Fruit fly (Drosophila melanogaster) whole organism, embryonic: ENCODE results near the gene DIP-kappa.
A peak's percentile ranks its signal among the peaks of the same experiment; 100 is the strongest.

Source experiments
- CG10321 ChIP-seq: fragments of 200-800 bp; sonication (Bioruptor generic); IDR thresholded peaks from 2 replicates; pipeline ENCODE4 v1.3.6; 2022; ENCODE audit warnings: missing biosample characterization, missing genetic modification characterization
- CG1602 ChIP-seq: fragments of 200-800 bp; sonication (Bioruptor generic); optimal IDR thresholded peaks from 3 replicates; lab custom pipeline; 2016; ENCODE audit warnings: missing biosample characterization, missing genetic modification characterization
- CG18262 ChIP-seq: fragments of 200-800 bp; optimal IDR thresholded peaks from 3 replicates; lab custom pipeline; 2019; ENCODE audit warnings: missing biosample characterization, mild to moderate bottlenecking, missing genetic modification characterization, moderate library complexity
- CG18764 ChIP-seq: fragments of 200-800 bp; sonication (Bioruptor generic); optimal IDR thresholded peaks from 3 replicates; lab custom pipeline; 2016; ENCODE audit warnings: missing biosample characterization, missing genetic modification characterization
- CG3281 ChIP-seq: fragments of 200-800 bp; sonication (Bioruptor generic); optimal IDR thresholded peaks from 3 replicates; lab custom pipeline; 2017; ENCODE audit warnings: missing biosample characterization, mild to moderate bottlenecking, missing genetic modification characterization
- CG4328 ChIP-seq: fragments of 200-800 bp; sonication (Bioruptor generic); optimal IDR thresholded peaks from 3 replicates; lab custom pipeline; 2017; ENCODE audit warnings: missing biosample characterization, missing genetic modification reagents, missing genetic modification characterization
- CG5180 ChIP-seq: fragments of 200-800 bp; sonication (Bioruptor generic); optimal IDR thresholded peaks from 3 replicates; lab custom pipeline; 2017; ENCODE audit warnings: missing biosample characterization, missing genetic modification characterization, mild to moderate bottlenecking, moderate library complexity, missing genetic modification reagents
- CG6175 ChIP-seq: fragments of 200-800 bp; sonication (Bioruptor generic); IDR thresholded peaks from 3 replicates; pipeline ENCODE4 v1.3.6; 2022; ENCODE audit warnings: missing biosample characterization, missing genetic modification characterization
- CG7928 ChIP-seq: fragments of 200-800 bp; sonication (Bioruptor generic); optimal IDR thresholded peaks from 2 replicates; lab custom pipeline; 2017; ENCODE audit warnings: missing biosample characterization, mild to moderate bottlenecking, missing genetic modification characterization
- CG8281 ChIP-seq: fragments of 200-800 bp; sonication (Bioruptor generic); optimal IDR thresholded peaks from 2 replicates; lab custom pipeline; 2018; ENCODE audit warnings: missing biosample characterization, mild to moderate bottlenecking, missing genetic modification characterization, moderate library complexity
- CG9817 ChIP-seq: fragments of 200-800 bp; sonication (Bioruptor generic); optimal IDR thresholded peaks from 2 replicates; lab custom pipeline; 2018; ENCODE audit warnings: missing biosample characterization, mild to moderate bottlenecking, missing genetic modification characterization, moderate library complexity
- D ChIP-seq, 2 experiments: fragments of 200-800 bp in 1 of 2; fragments of >200 bp in 1 of 2; sonication (Bioruptor generic) in 1 of 2; optimal IDR thresholded peaks; 2 replicates in 1 of 2; 3 replicates in 1 of 2; lab custom pipeline; 2017; ENCODE audit warnings: mild to moderate bottlenecking in 1 of 2, missing biosample characterization in 1 of 2, missing genetic modification characterization in 1 of 2, missing genetic modification reagents in 1 of 2
- Dad ChIP-seq: fragments of 200-800 bp; sonication (Bioruptor generic); optimal IDR thresholded peaks from 3 replicates; lab custom pipeline; 2016; ENCODE audit warnings: missing biosample characterization, missing genetic modification characterization
- Ets65A ChIP-seq: fragments of 200-800 bp; sonication (Bioruptor generic); peaks from one replicate; lab custom pipeline; 2016; ENCODE audit warnings: missing biosample characterization, missing genetic modification characterization
- HmgD ChIP-seq: fragments of 200-800 bp; sonication (Bioruptor generic); optimal IDR thresholded peaks from 3 replicates; lab custom pipeline; 2016; ENCODE audit warnings: missing biosample characterization, missing genetic modification characterization
- Kr ChIP-seq: fragments of 200-800 bp; sonication (Bioruptor generic); optimal IDR thresholded peaks from 2 replicates; lab custom pipeline; 2017; ENCODE audit warnings: missing biosample characterization, mild to moderate bottlenecking, missing genetic modification characterization
- Med ChIP-seq: fragments of 200-800 bp; sonication (Bioruptor generic); peaks from one replicate; lab custom pipeline; 2016; ENCODE audit warnings: missing biosample characterization, missing genetic modification characterization, mild to moderate bottlenecking, inconsistent platforms, moderate library complexity
- Opbp ChIP-seq: fragments of 200-800 bp; sonication (Bioruptor generic); IDR thresholded peaks from 3 replicates; pipeline ENCODE4 v1.3.6; 2022; ENCODE audit warnings: missing biosample characterization, missing genetic modification characterization; ENCODE audit not compliant: partially characterized antibody
- Rfx ChIP-seq: fragments of 200-800 bp; sonication (Bioruptor generic); IDR thresholded peaks from 2 replicates; pipeline ENCODE4 v1.3.6; 2022; ENCODE audit warnings: missing biosample characterization, missing genetic modification characterization
- Rx ChIP-seq: fragments of 200-800 bp; sonication (Bioruptor generic); IDR thresholded peaks from 2 replicates; pipeline ENCODE4 v1.3.6; 2022; ENCODE audit warnings: missing biosample characterization, missing genetic modification characterization
- Trl ChIP-seq, 3 experiments: fragments of >200 bp in 2 of 3; fragments of 200-800 bp in 1 of 3; sonication (Bioruptor generic) in 1 of 3; optimal IDR thresholded peaks; 2 replicates in 1 of 3; 3 replicates in 2 of 3; lab custom pipeline; 2016 to 2017; ENCODE audit warnings: missing biosample characterization in 1 of 3, missing genetic modification characterization in 1 of 3
- Xrp1 ChIP-seq: fragments of 200-800 bp; sonication (Bioruptor generic); IDR thresholded peaks from 2 replicates; pipeline ENCODE4 v1.3.6; 2022; ENCODE audit warnings: missing biosample characterization, missing genetic modification characterization
- ase ChIP-seq: fragments of 200-800 bp; sonication (Bioruptor generic); IDR thresholded peaks from 3 replicates; pipeline ENCODE4 v1.3.6; 2022; ENCODE audit warnings: missing biosample characterization, missing genetic modification characterization
- bbx ChIP-seq: fragments of 200-800 bp; sonication (Bioruptor generic); IDR thresholded peaks from 2 replicates; pipeline ENCODE4 v1.3.6; 2022; ENCODE audit warnings: missing biosample characterization, missing genetic modification characterization; ENCODE audit not compliant: partially characterized antibody
- bcd ChIP-seq: fragments of 200-800 bp; sonication (Bioruptor generic); optimal IDR thresholded peaks from 2 replicates; lab custom pipeline; 2017; ENCODE audit warnings: missing biosample characterization, mild to moderate bottlenecking, missing genetic modification characterization
- br ChIP-seq: fragments of >200 bp; optimal IDR thresholded peaks from 2 replicates; lab custom pipeline; 2017
- bsh ChIP-seq, 2 experiments: fragments of 200-800 bp; sonication (Bioruptor generic); optimal IDR thresholded peaks; 2 replicates each; lab custom pipeline; 2017 to 2018; ENCODE audit warnings: mild to moderate bottlenecking in 2 of 2, missing biosample characterization in 2 of 2, missing genetic modification characterization in 2 of 2, moderate library complexity in 1 of 2
- cg ChIP-seq: fragments of 200-800 bp; sonication (Bioruptor generic); optimal IDR thresholded peaks from 3 replicates; lab custom pipeline; 2019; ENCODE audit warnings: missing biosample characterization, mild to moderate bottlenecking, missing genetic modification characterization, moderate library complexity
- chinmo ChIP-seq: fragments of 200-800 bp; sonication (Bioruptor generic); IDR thresholded peaks from 4 replicates; pipeline ENCODE4 v1.3.6; 2022; ENCODE audit warnings: missing biosample characterization, missing genetic modification characterization; ENCODE audit not compliant: partially characterized antibody
- cwo ChIP-seq: fragments of 200-800 bp; sonication (Bioruptor generic); optimal IDR thresholded peaks from 3 replicates; lab custom pipeline; 2017; ENCODE audit warnings: missing biosample characterization, missing genetic modification characterization, mild to moderate bottlenecking, moderate library complexity, missing genetic modification reagents
- emc ChIP-seq: fragments of 200-800 bp; sonication (Bioruptor generic); optimal IDR thresholded peaks from 2 replicates; lab custom pipeline; 2016; ENCODE audit warnings: missing biosample characterization, missing genetic modification characterization
- esg ChIP-seq: fragments of 200-800 bp; sonication (Bioruptor generic); conservative IDR thresholded peaks from 2 replicates; pipeline ENCODE4 v1.3.6; 2022; ENCODE audit warnings: missing biosample characterization, missing genetic modification characterization
- fd64A ChIP-seq: fragments of 200-800 bp; sonication (Bioruptor generic); optimal IDR thresholded peaks from 3 replicates; lab custom pipeline; 2018; ENCODE audit warnings: missing biosample characterization, mild to moderate bottlenecking, missing genetic modification characterization
- fru ChIP-seq: fragments of >200 bp; optimal IDR thresholded peaks from 2 replicates; lab custom pipeline; 2017
- gem ChIP-seq: fragments of 200-800 bp; sonication (Bioruptor generic); optimal IDR thresholded peaks from 2 replicates; lab custom pipeline; 2019; ENCODE audit warnings: missing biosample characterization, mild to moderate bottlenecking, missing genetic modification characterization, moderate library complexity
- jumu ChIP-seq: fragments of 200-800 bp; sonication (Bioruptor generic); optimal IDR thresholded peaks from 3 replicates; lab custom pipeline; 2016; ENCODE audit warnings: missing biosample characterization, missing genetic modification characterization
- kni ChIP-seq: fragments of 200-800 bp; sonication (Bioruptor generic); optimal IDR thresholded peaks from 3 replicates; lab custom pipeline; 2017; ENCODE audit warnings: mild to moderate bottlenecking, missing biosample characterization, missing genetic modification reagents, missing genetic modification characterization
- mld ChIP-seq: fragments of 200-800 bp; sonication (Bioruptor generic); IDR thresholded peaks from 3 replicates; pipeline ENCODE4 v1.3.6; 2022; ENCODE audit warnings: missing biosample characterization, missing genetic modification characterization; ENCODE audit not compliant: partially characterized antibody
- pan ChIP-seq, 4 experiments: fragments of >200 bp in 3 of 4; fragments of 200-800 bp in 1 of 4; sonication (Bioruptor generic) in 1 of 4; optimal IDR thresholded peaks in 3 of 4; IDR thresholded peaks in 1 of 4; 2 replicates each; pipeline versions ENCODE4 v1.3.6 to Lab custom; 2017 to 2022; ENCODE audit warnings: missing biosample characterization in 2 of 4, missing genetic modification characterization in 2 of 4, mixed read lengths in 1 of 4
- pnt ChIP-seq: fragments of 200-800 bp; sonication (Bioruptor generic); optimal IDR thresholded peaks from 3 replicates; lab custom pipeline; 2016; ENCODE audit warnings: missing biosample characterization, missing genetic modification characterization
- slp2 ChIP-seq: fragments of 200-800 bp; sonication (Bioruptor generic); optimal IDR thresholded peaks from 2 replicates; lab custom pipeline; 2016; ENCODE audit warnings: missing biosample characterization, missing genetic modification characterization
- sr ChIP-seq: fragments of 200-800 bp; sonication (Bioruptor generic); IDR thresholded peaks from 3 replicates; pipeline ENCODE4 v1.3.6; 2022; ENCODE audit warnings: missing biosample characterization, missing genetic modification characterization
- tin ChIP-seq: fragments of 200-800 bp; sonication (Bioruptor generic); optimal IDR thresholded peaks from 3 replicates; lab custom pipeline; 2016; ENCODE audit warnings: missing biosample characterization, missing genetic modification characterization
- wek ChIP-seq: fragments of 200-800 bp; sonication (Bioruptor generic); optimal IDR thresholded peaks from 3 replicates; lab custom pipeline; 2018; ENCODE audit warnings: missing biosample characterization, mild to moderate bottlenecking, missing genetic modification characterization, moderate library complexity

Gene DIP-kappa

DNA sequence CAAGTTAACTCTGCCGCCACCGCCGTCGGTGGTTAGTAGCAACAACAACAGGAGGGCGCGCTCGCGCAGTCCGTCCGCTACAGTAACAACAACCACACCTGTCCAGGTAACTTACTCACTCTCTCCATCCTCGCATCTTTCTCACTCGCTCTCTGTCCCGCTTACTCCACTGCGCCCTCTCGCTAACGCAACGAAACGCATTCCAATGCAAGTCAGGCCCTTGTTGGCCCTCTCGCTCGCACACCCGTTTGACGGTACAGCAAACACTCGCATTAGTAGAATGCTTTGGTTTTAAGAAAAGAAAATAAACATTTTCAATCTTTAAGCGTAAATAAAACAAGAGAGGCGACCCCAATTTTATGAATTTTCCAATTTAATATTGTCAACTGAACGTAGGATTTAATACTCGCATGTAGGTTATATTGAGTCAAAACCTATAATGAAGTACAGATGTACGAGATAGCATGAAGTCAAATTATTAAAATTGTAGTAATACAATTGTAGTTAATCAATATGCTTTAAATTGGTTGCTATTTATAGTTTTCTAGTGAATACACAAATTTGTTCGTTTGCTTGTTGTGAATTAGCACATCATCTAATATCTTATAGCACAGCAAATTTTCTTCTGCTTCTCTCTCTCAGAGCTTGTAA lies 51.0 kb downstream of the DIP-kappa start (continued):
- 0 out of 2 replicates have a peak, but pooled peaks have one; percentile 28 for TF ChIP-seq bbx (GFP tag; lab: Robert Waterston, UW)
- TF ChIP-seq pan (optimal IDR thresholded peaks at IDR 0.05; lab: Kevin White, UChicago) = no peak
- TF ChIP-seq pan (GFP tag; optimal IDR thresholded peaks at IDR 0.05 in 1 of 2, IDR thresholded peaks at IDR 0.05 in 1 of 2) = peak in 1 of 2 experiments; percentile 31
- peak; percentile 43 for TF ChIP-seq slp2 (GFP tag; lab: Kevin White, UChicago)
- TF ChIP-seq CG4328 (GFP tag; lab: Kevin White, UChicago) = no peak
- TF ChIP-seq CG10321 = peak; percentile 51; the same call in 1 of the 2 replicates
- TF ChIP-seq, all 482 proteins: peak for 117

DNA sequence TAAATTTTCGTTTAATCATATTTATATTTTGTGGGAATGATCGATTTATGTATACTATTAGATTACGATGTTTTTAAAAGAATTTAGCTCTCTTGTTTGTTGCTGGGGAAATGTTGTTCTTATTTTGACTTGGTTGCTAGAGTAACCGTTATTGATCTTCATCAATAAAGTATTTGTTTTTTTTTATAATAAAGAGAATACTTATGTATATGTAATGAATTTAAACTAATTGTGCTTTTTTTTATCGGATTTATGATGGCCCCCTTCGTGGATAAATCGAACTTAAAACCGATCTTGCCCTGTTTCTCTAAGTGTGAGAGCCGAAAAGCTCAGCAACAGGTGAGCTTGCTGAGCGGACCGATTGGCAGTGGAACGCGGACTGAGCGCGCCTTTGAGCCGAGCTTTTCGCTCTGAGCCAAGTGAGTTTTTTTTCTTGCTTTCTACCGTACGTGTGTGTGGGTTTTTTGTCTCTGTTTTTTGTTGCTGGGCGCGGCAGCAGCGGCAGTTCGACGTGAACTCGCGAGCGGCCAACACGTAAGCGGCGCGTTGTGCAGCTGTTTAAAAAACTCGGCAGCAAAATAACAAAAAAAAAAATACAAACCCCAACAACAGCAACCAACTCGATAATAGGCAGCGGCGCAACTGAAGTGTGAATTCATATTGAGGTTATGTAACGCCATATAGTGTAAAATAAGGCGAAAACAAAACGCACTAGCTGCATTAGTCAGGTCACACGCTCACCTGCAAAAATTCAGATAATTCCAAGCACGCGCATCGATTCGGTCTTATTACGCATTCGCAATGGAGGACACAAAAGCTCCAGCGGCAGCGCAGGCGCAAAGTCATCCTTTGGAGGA lies 51.9 kb downstream of the DIP-kappa start, which contains the start of gene CG18507:
Gene CG18507, plus strand, starts transcription at position 501 of the 857 bp plus-strand sequence.
- TF ChIP-seq emc (GFP tag; lab: Kevin White, UChicago) = no peak
- TF ChIP-seq Dad (GFP tag; lab: Kevin White, UChicago) = no peak
- no peak for TF ChIP-seq CG8281
- TF ChIP-seq HmgD = no peak
- TF ChIP-seq CG1602 (GFP tag; lab: Kevin White, UChicago) = no peak
- no peak for TF ChIP-seq fd64A
- peak; percentile 5 for TF ChIP-seq bcd (GFP tag; lab: Kevin White, UChicago)
- no peak for TF ChIP-seq Ets65A (GFP tag; lab: Kevin White, UChicago)
- peak; percentile 79 for TF ChIP-seq Med (GFP tag; lab: Kevin White, UChicago)
- no peak for TF ChIP-seq CG6175 (GFP tag; lab: Robert Waterston, UW)
- TF ChIP-seq wek = no peak
- TF ChIP-seq Rfx = peak; percentile 43; the same call in 1 of the 2 replicates
- peak; percentile 29 for TF ChIP-seq CG18262 (tag; lab: Kevin White, UChicago)
- peak; percentile 29 to 36 for TF ChIP-seq Trl (optimal IDR thresholded peaks at IDR 0.05; lab: Kevin White, UChicago)
- TF ChIP-seq Trl (GFP tag; optimal IDR thresholded peaks at IDR 0.05; lab: Kevin White, UChicago) = no peak
- TF ChIP-seq gem (tag; lab: Kevin White, UChicago) = peak; percentile 10
- 0 out of 2 replicates have a peak, but pooled peaks have one; percentile 1 for TF ChIP-seq Rx (GFP tag; lab: Robert Waterston, UW)
- peak; percentile 38; the same call in 1 of the 4 replicates for TF ChIP-seq chinmo (GFP tag; lab: Robert Waterston, UW)
- TF ChIP-seq kni (GFP tag; lab: Kevin White, UChicago) = no peak
- no peak for TF ChIP-seq jumu (GFP tag; lab: Kevin White, UChicago)
- no peak for TF ChIP-seq mld (GFP tag; lab: Robert Waterston, UW)
- no peak for TF ChIP-seq br
- no peak for TF ChIP-seq CG9817
- TF ChIP-seq Xrp1 (GFP tag; lab: Robert Waterston, UW) = peak; percentile 16; the same call in 1 of the 2 replicates
- no peak for TF ChIP-seq D (optimal IDR thresholded peaks at IDR 0.05; lab: Kevin White, UChicago)
- TF ChIP-seq D (GFP tag; optimal IDR thresholded peaks at IDR 0.05; lab: Kevin White, UChicago) = no peak
- TF ChIP-seq pnt (GFP tag; lab: Kevin White, UChicago) = no peak
- no peak for TF ChIP-seq fru (lab: Kevin White, UChicago)
- no peak for TF ChIP-seq CG3281 (GFP tag; lab: Kevin White, UChicago)
- no peak for TF ChIP-seq ase (GFP tag; lab: Robert Waterston, UW)
- no peak for TF ChIP-seq tin
- TF ChIP-seq CG18764 (GFP tag; lab: Kevin White, UChicago) = no peak
- TF ChIP-seq esg (GFP tag; lab: Robert Waterston, UW) = no peak
- peak; percentile 25 for TF ChIP-seq cg (GFP tag; lab: Kevin White, UChicago)
- TF ChIP-seq Opbp (GFP tag; lab: Robert Waterston, UW) = peak; percentile 34; the same call in 1 of the 3 replicates
- TF ChIP-seq sr (GFP tag; lab: Robert Waterston, UW) = peak; percentile 41; the same call in 1 of the 3 replicates
- no peak for TF ChIP-seq cwo
- TF ChIP-seq Kr = no peak
- peak in 1 of 2 experiments; percentile 7 for TF ChIP-seq bsh (GFP tag; optimal IDR thresholded peaks at IDR 0.05; lab: Kevin White, UChicago)
- TF ChIP-seq CG5180 (GFP tag; lab: Kevin White, UChicago) = no peak
- no peak for TF ChIP-seq CG7928 (GFP tag; lab: Kevin White, UChicago)
